Fruit fly (Drosophila melanogaster): Measurements from ENCODE around the gene PDZ-GEF.

The PDZ-GEF gene

dm6 chr2L:6283376-6283775, 40.2 kb upstream of the PDZ-GEF start:
- TF ChIP-seq Snoo (tag; optimal IDR thresholded peaks at IDR 0.05) (no peak), CG15710 (tag; optimal IDR thresholded peaks at IDR 0.05) (no peak), CG9948 (tag; optimal IDR thresholded peaks at IDR 0.05) (no peak), gl (tag; optimal IDR thresholded peaks at IDR 0.05) (no peak), CG14655 (GFP tag; optimal IDR thresholded peaks at IDR 0.05) (peak; percentile 22)

dm6 chr2L:6291605-6292004, 32.0 kb upstream of the PDZ-GEF start:
- TF ChIP-seq CG17806 (tag; optimal IDR thresholded peaks at IDR 0.05) (no peak), Ets98B (GFP tag; IDR thresholded peaks at IDR 0.05) (peak; percentile 34; the same call in 1 of the 2 replicates), gl (tag; optimal IDR thresholded peaks at IDR 0.05) (no peak), Snoo (tag; optimal IDR thresholded peaks at IDR 0.05) (no peak), CG10348 (GFP tag; IDR thresholded peaks at IDR 0.05) (no peak), CG12605 (GFP tag; IDR thresholded peaks at IDR 0.05) (no peak), CG32121 (GFP tag; IDR thresholded peaks at IDR 0.05) (no peak), CG8159 (tag; optimal IDR thresholded peaks at IDR 0.05) (no peak), rn (GFP tag; IDR thresholded peaks at IDR 0.05) (no peak), CG4496 (GFP tag; IDR thresholded peaks at IDR 0.05) (peak; percentile 29; the same call in 1 of the 3 replicates), CG15710 (tag; optimal IDR thresholded peaks at IDR 0.05) (no peak), fd96Ca (GFP tag; IDR thresholded peaks at IDR 0.05) (no peak), CG8301 (tag; optimal IDR thresholded peaks at IDR 0.05) (no peak), CG14655 (GFP tag; optimal IDR thresholded peaks at IDR 0.05) (no peak), Pif1A (GFP tag; optimal IDR thresholded peaks at IDR 0.05) (peak; percentile 12), CG34367 (tag; optimal IDR thresholded peaks at IDR 0.05) (no peak), CG13204 (GFP tag; optimal IDR thresholded peaks at IDR 0.05) (no peak), D1 (tag; optimal IDR thresholded peaks at IDR 0.05) (no peak), CG9948 (tag; optimal IDR thresholded peaks at IDR 0.05) (no peak), Pif1B (GFP tag; optimal IDR thresholded peaks at IDR 0.05) (no peak), EcR (GFP tag; optimal IDR thresholded peaks at IDR 0.05) (no peak)

dm6 chr2L:6301616-6302015, 22.0 kb upstream of the PDZ-GEF start:
- no peak for TF ChIP-seq CG8159 (tag; optimal IDR thresholded peaks at IDR 0.05)

dm6 chr2L:6306895-6307294, 16.7 kb upstream of the PDZ-GEF start:
- TF ChIP-seq CG8301 (tag; optimal IDR thresholded peaks at IDR 0.05) (no peak), CG13204 (GFP tag; optimal IDR thresholded peaks at IDR 0.05) (no peak), Snoo (tag; optimal IDR thresholded peaks at IDR 0.05) (no peak), CG4496 (GFP tag; IDR thresholded peaks at IDR 0.05) (peak; percentile 20; the same call in 1 of the 3 replicates), rn (GFP tag; IDR thresholded peaks at IDR 0.05) (no peak), CG32121 (GFP tag; IDR thresholded peaks at IDR 0.05) (no peak), fd96Ca (GFP tag; IDR thresholded peaks at IDR 0.05) (0 out of 3 replicates have a peak, but pooled peaks have one; percentile 57), CG15710 (tag; optimal IDR thresholded peaks at IDR 0.05) (peak; percentile 33), CG9948 (tag; optimal IDR thresholded peaks at IDR 0.05) (peak; percentile 46), CG34367 (tag; optimal IDR thresholded peaks at IDR 0.05) (peak; percentile 31), Pif1B (GFP tag; optimal IDR thresholded peaks at IDR 0.05) (peak; percentile 20), CG14655 (GFP tag; optimal IDR thresholded peaks at IDR 0.05) (peak; percentile 34), CG17806 (tag; optimal IDR thresholded peaks at IDR 0.05) (no peak), CG10348 (GFP tag; IDR thresholded peaks at IDR 0.05) (no peak), EcR (GFP tag; optimal IDR thresholded peaks at IDR 0.05) (no peak), CG12605 (GFP tag; IDR thresholded peaks at IDR 0.05) (0 out of 2 replicates have a peak, but pooled peaks have one; percentile 24), gl (tag; optimal IDR thresholded peaks at IDR 0.05) (no peak), CG8159 (tag; optimal IDR thresholded peaks at IDR 0.05) (peak; percentile 60), Pif1A (GFP tag; optimal IDR thresholded peaks at IDR 0.05) (peak; percentile 23), D1 (tag; optimal IDR thresholded peaks at IDR 0.05) (no peak), Ets98B (GFP tag; IDR thresholded peaks at IDR 0.05) (peak; percentile 34; the same call in 1 of the 2 replicates)

- TF ChIP-seq CG4496 (GFP tag; IDR thresholded peaks at IDR 0.05) (no peak), gl (tag; optimal IDR thresholded peaks at IDR 0.05) (no peak), CG13204 (GFP tag; optimal IDR thresholded peaks at IDR 0.05) (no peak), CG14655 (GFP tag; optimal IDR thresholded peaks at IDR 0.05) (no peak), rn (GFP tag; IDR thresholded peaks at IDR 0.05) (no peak), CG34367 (tag; optimal IDR thresholded peaks at IDR 0.05) (no peak), Ets98B (GFP tag; IDR thresholded peaks at IDR 0.05) (no peak), CG17806 (tag; optimal IDR thresholded peaks at IDR 0.05) (no peak), CG10348 (GFP tag; IDR thresholded peaks at IDR 0.05) (no peak), CG12605 (GFP tag; IDR thresholded peaks at IDR 0.05) (no peak), CG8159 (tag; optimal IDR thresholded peaks at IDR 0.05) (no peak), Pif1A (GFP tag; optimal IDR thresholded peaks at IDR 0.05) (no peak), CG32121 (GFP tag; IDR thresholded peaks at IDR 0.05) (no peak), Pif1B (GFP tag; optimal IDR thresholded peaks at IDR 0.05) (no peak), fd96Ca (GFP tag; IDR thresholded peaks at IDR 0.05) (no peak), CG15710 (tag; optimal IDR thresholded peaks at IDR 0.05) (no peak), D1 (tag; optimal IDR thresholded peaks at IDR 0.05) (no peak), CG9948 (tag; optimal IDR thresholded peaks at IDR 0.05) (no peak), CG8301 (tag; optimal IDR thresholded peaks at IDR 0.05) (no peak)
Observed at dm6 chr2L:6308651-6309050, 14.9 kb upstream of the PDZ-GEF start, which contains the start of the genes CG43922 and CG13984. Gene CG43922, minus strand, starts transcription at chr2L:6308751. Gene CG13984, plus strand, starts transcription at chr2L:6308819.

- TF ChIP-seq CG12605 (GFP tag; IDR thresholded peaks at IDR 0.05) (no peak), CG32121 (GFP tag; IDR thresholded peaks at IDR 0.05) (no peak), EcR (GFP tag; optimal IDR thresholded peaks at IDR 0.05) (no peak), CG8159 (tag; optimal IDR thresholded peaks at IDR 0.05) (no peak), CG15710 (tag; optimal IDR thresholded peaks at IDR 0.05) (no peak), CG34367 (tag; optimal IDR thresholded peaks at IDR 0.05) (no peak)
Observed at dm6 chr2L:6309879-6310278, 13.7 kb upstream of the PDZ-GEF start.

Data from whole organism, pupa.